Fruit fly (Drosophila melanogaster) whole organism, embryonic: ENCODE results near the gene CG5080.

Experiments used
- CG10274 ChIP-seq: fragments of 200-800 bp; sonication (Bioruptor generic); optimal IDR thresholded peaks from 3 replicates; lab custom pipeline; 2017; ENCODE audit warnings: missing biosample characterization, mild to moderate bottlenecking, missing genetic modification characterization
- CG10462 ChIP-seq: fragments of 200-800 bp; sonication (Bioruptor generic); optimal IDR thresholded peaks from 2 replicates; lab custom pipeline; 2016; ENCODE audit warnings: missing biosample characterization, missing genetic modification characterization
- CG12769 ChIP-seq: fragments of 200-800 bp; sonication (Bioruptor generic); optimal IDR thresholded peaks from 2 replicates; lab custom pipeline; 2019; ENCODE audit warnings: missing biosample characterization, mild to moderate bottlenecking, missing genetic modification characterization, moderate library complexity
- CG13123 ChIP-seq: fragments of 200-800 bp; sonication (Bioruptor generic); optimal IDR thresholded peaks from 2 replicates; lab custom pipeline; 2016; ENCODE audit warnings: missing biosample characterization, missing genetic modification characterization
- CG13775 ChIP-seq: fragments of 200-800 bp; sonication (Bioruptor generic); optimal IDR thresholded peaks from 3 replicates; lab custom pipeline; 2017; ENCODE audit warnings: missing biosample characterization, mild to moderate bottlenecking, missing genetic modification characterization
- CG1832 ChIP-seq: fragments of 200-800 bp; sonication (Bioruptor generic); optimal IDR thresholded peaks from 2 replicates; lab custom pipeline; 2017; ENCODE audit warnings: missing biosample characterization, mild to moderate bottlenecking, missing genetic modification characterization, inconsistent platforms
- CG2199 ChIP-seq: fragments of 200-800 bp; sonication (Bioruptor generic); IDR thresholded peaks from 3 replicates; pipeline ENCODE4 v1.3.6; 2022; ENCODE audit warnings: missing biosample characterization, missing genetic modification characterization
- CG33213 ChIP-seq: fragments of 200-800 bp; sonication (Bioruptor generic); optimal IDR thresholded peaks from 3 replicates; lab custom pipeline; 2016; ENCODE audit warnings: missing biosample characterization, missing genetic modification characterization
- CG34224 ChIP-seq: fragments of 200-800 bp; sonication (Bioruptor generic); IDR thresholded peaks from 3 replicates; pipeline ENCODE4 v1.3.6; 2022; ENCODE audit warnings: missing biosample characterization, missing genetic modification characterization; ENCODE audit not compliant: partially characterized antibody
- CG3726 ChIP-seq: fragments of 200-800 bp; sonication (Bioruptor generic); IDR thresholded peaks from 3 replicates; pipeline ENCODE4, ENCODE4 v1.3.6; 2022; ENCODE audit warnings: missing biosample characterization, missing genetic modification characterization
- CG7271 ChIP-seq: fragments of 200-800 bp; sonication (Bioruptor generic); optimal IDR thresholded peaks from 2 replicates; lab custom pipeline; 2018; ENCODE audit warnings: missing biosample characterization, mild to moderate bottlenecking, missing genetic modification characterization, moderate library complexity
- CG7839 ChIP-seq: fragments of 200-800 bp; sonication (Bioruptor generic); optimal IDR thresholded peaks from 3 replicates; lab custom pipeline; 2018; ENCODE audit warnings: missing biosample characterization, mild to moderate bottlenecking, missing genetic modification characterization, moderate library complexity
- CG8765 ChIP-seq: fragments of 200-800 bp; sonication (Bioruptor generic); IDR thresholded peaks from 2 replicates; pipeline ENCODE4 v1.3.6; 2022; ENCODE audit warnings: missing biosample characterization, missing genetic modification characterization
- CG8924 ChIP-seq: fragments of 200-800 bp; optimal IDR thresholded peaks from 3 replicates; lab custom pipeline; 2019; ENCODE audit warnings: missing biosample characterization, mild to moderate bottlenecking, missing genetic modification characterization, moderate library complexity
- CG8944 ChIP-seq: fragments of 200-800 bp; sonication (Bioruptor generic); optimal IDR thresholded peaks from 3 replicates; lab custom pipeline; 2016; ENCODE audit warnings: missing biosample characterization, missing genetic modification characterization
- CG9215 ChIP-seq: fragments of 200-800 bp; sonication (Bioruptor generic); IDR thresholded peaks from 2 replicates; pipeline ENCODE4 v1.3.6; 2022; ENCODE audit warnings: missing biosample characterization, missing genetic modification characterization
- Chrac-16 ChIP-seq: fragments of 200-800 bp; sonication (Bioruptor generic); optimal IDR thresholded peaks from 3 replicates; lab custom pipeline; 2016; ENCODE audit warnings: missing biosample characterization, missing genetic modification characterization
- Dad ChIP-seq: fragments of 200-800 bp; sonication (Bioruptor generic); optimal IDR thresholded peaks from 3 replicates; lab custom pipeline; 2016; ENCODE audit warnings: missing biosample characterization, missing genetic modification characterization
- Drgx ChIP-seq: fragments of 200-800 bp; sonication (Bioruptor generic); IDR thresholded peaks from 2 replicates; pipeline ENCODE4 v1.3.6; 2022; ENCODE audit warnings: missing biosample characterization, missing genetic modification characterization
- E2f1 ChIP-seq: fragments of 200-800 bp; sonication (Bioruptor generic); IDR thresholded peaks from 2 replicates; pipeline ENCODE4 v1.3.6; 2022; ENCODE audit warnings: missing biosample characterization, missing genetic modification characterization
- Gsc ChIP-seq: fragments of 200-800 bp; sonication (Bioruptor generic); IDR thresholded peaks from 2 replicates; pipeline ENCODE4 v1.3.6; 2022; ENCODE audit warnings: missing biosample characterization, missing genetic modification characterization
- HmgD ChIP-seq: fragments of 200-800 bp; sonication (Bioruptor generic); optimal IDR thresholded peaks from 3 replicates; lab custom pipeline; 2016; ENCODE audit warnings: missing biosample characterization, missing genetic modification characterization
- NfI ChIP-seq: fragments of 200-800 bp; sonication (Bioruptor generic); optimal IDR thresholded peaks from 3 replicates; lab custom pipeline; 2018; ENCODE audit warnings: missing biosample characterization, mild to moderate bottlenecking, missing genetic modification characterization, moderate library complexity
- Rx ChIP-seq: fragments of 200-800 bp; sonication (Bioruptor generic); IDR thresholded peaks from 2 replicates; pipeline ENCODE4 v1.3.6; 2022; ENCODE audit warnings: missing biosample characterization, missing genetic modification characterization
- Sox100B ChIP-seq: fragments of 200-800 bp; sonication (Bioruptor generic); optimal IDR thresholded peaks from 3 replicates; lab custom pipeline; 2018; ENCODE audit warnings: missing biosample characterization, mild to moderate bottlenecking, missing genetic modification characterization
- YL-1 ChIP-seq: fragments of 200-800 bp; sonication (Bioruptor generic); optimal IDR thresholded peaks from 3 replicates; lab custom pipeline; 2017; ENCODE audit warnings: missing biosample characterization, mild to moderate bottlenecking, missing genetic modification characterization
- ara ChIP-seq: fragments of 200-800 bp; sonication (Bioruptor generic); IDR thresholded peaks from 2 replicates; pipeline ENCODE4 v1.3.6; 2022; ENCODE audit warnings: missing biosample characterization, missing genetic modification characterization
- ase ChIP-seq: fragments of 200-800 bp; sonication (Bioruptor generic); IDR thresholded peaks from 3 replicates; pipeline ENCODE4 v1.3.6; 2022; ENCODE audit warnings: missing biosample characterization, missing genetic modification characterization
- bbx ChIP-seq: fragments of 200-800 bp; sonication (Bioruptor generic); IDR thresholded peaks from 2 replicates; pipeline ENCODE4 v1.3.6; 2022; ENCODE audit warnings: missing biosample characterization, missing genetic modification characterization; ENCODE audit not compliant: partially characterized antibody
- caup ChIP-seq: fragments of 200-800 bp; sonication (Bioruptor generic); optimal IDR thresholded peaks from 3 replicates; lab custom pipeline; 2017; ENCODE audit warnings: missing biosample characterization, mild to moderate bottlenecking, missing genetic modification characterization, moderate library complexity; ENCODE audit not compliant: severe bottlenecking
- chinmo ChIP-seq: fragments of 200-800 bp; sonication (Bioruptor generic); IDR thresholded peaks from 4 replicates; pipeline ENCODE4 v1.3.6; 2022; ENCODE audit warnings: missing biosample characterization, missing genetic modification characterization; ENCODE audit not compliant: partially characterized antibody
- corto ChIP-seq: fragments of 200-800 bp; sonication (Bioruptor generic); optimal IDR thresholded peaks from 2 replicates; lab custom pipeline; 2016; ENCODE audit warnings: missing biosample characterization, mild to moderate bottlenecking, missing genetic modification characterization, moderate library complexity
- fd3F ChIP-seq: fragments of 200-800 bp; sonication (Bioruptor generic); optimal IDR thresholded peaks from 2 replicates; lab custom pipeline; 2018; ENCODE audit warnings: missing biosample characterization, mild to moderate bottlenecking, missing genetic modification characterization, moderate library complexity
- fd96Cb ChIP-seq: fragments of 200-800 bp; sonication (Bioruptor generic); optimal IDR thresholded peaks from 2 replicates; lab custom pipeline; 2018; ENCODE audit warnings: missing biosample characterization, mild to moderate bottlenecking, missing genetic modification characterization, moderate library complexity
- gfzf ChIP-seq: fragments of 200-800 bp; sonication (Bioruptor generic); optimal IDR thresholded peaks from 2 replicates; lab custom pipeline; 2016; ENCODE audit warnings: missing biosample characterization, mild to moderate bottlenecking, missing genetic modification characterization, moderate library complexity
- gt ChIP-seq: fragments of 200-800 bp; sonication (Bioruptor generic); IDR thresholded peaks from 2 replicates; pipeline ENCODE4 v1.3.6; 2022; ENCODE audit warnings: missing biosample characterization, missing genetic modification characterization
- jigr1 ChIP-seq: fragments of 200-800 bp; sonication (Bioruptor generic); IDR thresholded peaks from 3 replicates; pipeline ENCODE4 v1.3.6; 2022; ENCODE audit warnings: missing biosample characterization, missing genetic modification characterization
- kah ChIP-seq: fragments of 200-800 bp; sonication (Bioruptor generic); optimal IDR thresholded peaks from 2 replicates; lab custom pipeline; 2018; ENCODE audit warnings: missing biosample characterization, mild to moderate bottlenecking, missing genetic modification characterization
- knrl ChIP-seq: fragments of 200-800 bp; sonication (Bioruptor generic); IDR thresholded peaks from 3 replicates; pipeline ENCODE4 v1.3.6; 2022; ENCODE audit warnings: missing biosample characterization, missing genetic modification characterization; ENCODE audit not compliant: partially characterized antibody
- lola ChIP-seq, 3 experiments: fragments of >200 bp in 2 of 3; fragments of 200-800 bp in 1 of 3; sonication (Bioruptor generic) in 1 of 3; optimal IDR thresholded peaks; 2 replicates each; lab custom pipeline; 2017 to 2019; ENCODE audit warnings: missing biosample characterization in 3 of 3, missing genetic modification characterization in 3 of 3, mild to moderate bottlenecking in 1 of 3, moderate library complexity in 1 of 3
- odd ChIP-seq: fragments of 200-800 bp; sonication (Bioruptor generic); optimal IDR thresholded peaks from 2 replicates; lab custom pipeline; 2017; ENCODE audit warnings: missing biosample characterization, mild to moderate bottlenecking, missing genetic modification characterization
- pb ChIP-seq: fragments of 200-800 bp; sonication (Bioruptor generic); optimal IDR thresholded peaks from 3 replicates; lab custom pipeline; 2016; ENCODE audit warnings: missing biosample characterization, missing genetic modification characterization
- peb ChIP-seq: fragments of 200-800 bp; sonication (Bioruptor generic); IDR thresholded peaks from 2 replicates; pipeline ENCODE4 v1.3.6; 2022; ENCODE audit warnings: missing biosample characterization, missing genetic modification characterization
- prd ChIP-seq, 3 experiments: fragments of >200 bp in 2 of 3; fragments of 200-800 bp in 1 of 3; sonication (Bioruptor generic) in 1 of 3; optimal IDR thresholded peaks in 2 of 3; IDR thresholded peaks in 1 of 3; 2 replicates in 2 of 3; 3 replicates in 1 of 3; pipeline versions ENCODE4 v1.3.6 to Lab custom; 2017 to 2022; ENCODE audit warnings: missing biosample characterization in 1 of 3, missing genetic modification characterization in 1 of 3
- pros ChIP-seq: fragments of 200-800 bp; sonication (Bioruptor generic); optimal IDR thresholded peaks from 3 replicates; lab custom pipeline; 2019; ENCODE audit warnings: missing biosample characterization, mild to moderate bottlenecking, missing genetic modification characterization, moderate library complexity
- ro ChIP-seq: fragments of 200-800 bp; sonication (Bioruptor generic); IDR thresholded peaks from 2 replicates; pipeline ENCODE4 v1.3.6; 2022; ENCODE audit warnings: missing biosample characterization, missing genetic modification characterization
- salm ChIP-seq: fragments of 200-800 bp; sonication (Bioruptor generic); optimal IDR thresholded peaks from 2 replicates; lab custom pipeline; 2018; ENCODE audit warnings: missing biosample characterization, mild to moderate bottlenecking, missing genetic modification characterization
- wdn ChIP-seq: fragments of 200-800 bp; sonication (Bioruptor generic); IDR thresholded peaks from 2 replicates; pipeline ENCODE4 v1.3.6; 2022; ENCODE audit warnings: missing biosample characterization, missing genetic modification characterization

The CG5080 gene

dm6 chr2L:1172704-1173107, 9.0 kb upstream of the CG5080 start, which contains the start of the genes Charon and CG4887 (continued):
- TF ChIP-seq ase (GFP tag; lab: Robert Waterston, UW) (peak; percentile 74), Rx (GFP tag; lab: Robert Waterston, UW) (peak; percentile 61), kah (GFP tag; lab: Kevin White, UChicago) (peak; percentile 54), corto (no peak), bbx (GFP tag; lab: Robert Waterston, UW) (peak; percentile 28; the same call in 1 of the 2 replicates), CG33213 (GFP tag; lab: Kevin White, UChicago) (peak; percentile 78), odd (GFP tag; lab: Kevin White, UChicago) (no peak), CG8924 (no peak), CG7271 (tag; lab: Kevin White, UChicago) (peak; percentile 35), pb (GFP tag; lab: Kevin White, UChicago) (peak; percentile 55)
- TF ChIP-seq, all 482 proteins: peak for 337

- TF ChIP-seq Gsc, result no peak
- no peak for TF ChIP-seq salm (tag; lab: Kevin White, UChicago)
- TF ChIP-seq chinmo (GFP tag; lab: Robert Waterston, UW), result peak; percentile 75; the same call in 2 of the 4 replicates
- no peak for TF ChIP-seq CG10274 (GFP tag; lab: Kevin White, UChicago)
- peak; percentile 60 for TF ChIP-seq Dad (GFP tag; lab: Kevin White, UChicago)
- TF ChIP-seq ro (GFP tag; lab: Robert Waterston, UW), result no peak
- TF ChIP-seq Sox100B (GFP tag; lab: Kevin White, UChicago), result no peak
- TF ChIP-seq wdn (GFP tag; lab: Robert Waterston, UW), result no peak
- TF ChIP-seq lola (GFP tag; optimal IDR thresholded peaks at IDR 0.05; lab: Kevin White, UChicago), result peak in 1 of 3 experiments; percentile 67
- no peak for TF ChIP-seq prd (optimal IDR thresholded peaks at IDR 0.05; lab: Kevin White, UChicago)
- TF ChIP-seq prd (GFP tag; IDR thresholded peaks at IDR 0.05; lab: Robert Waterston, UW), result peak; percentile 74; the same call in 2 of the 3 replicates
- no peak for TF ChIP-seq gt (GFP tag; lab: Robert Waterston, UW)
- TF ChIP-seq knrl (GFP tag; lab: Robert Waterston, UW), result peak; percentile 95
- TF ChIP-seq CG12769, result no peak
- TF ChIP-seq Chrac-16 (GFP tag; lab: Kevin White, UChicago), result peak; percentile 64
- no peak for TF ChIP-seq CG3726 (GFP tag; lab: Robert Waterston, UW)
- TF ChIP-seq HmgD, result no peak
- no peak for TF ChIP-seq ara
- no peak for TF ChIP-seq CG2199 (GFP tag; lab: Robert Waterston, UW)
- no peak for TF ChIP-seq peb (GFP tag; lab: Robert Waterston, UW)
- TF ChIP-seq CG9215 (GFP tag; lab: Robert Waterston, UW), result peak; percentile 78
- peak; percentile 75 for TF ChIP-seq NfI
- TF ChIP-seq caup (GFP tag; lab: Kevin White, UChicago), result peak; percentile 14
- no peak for TF ChIP-seq CG8765
- TF ChIP-seq CG13123 (GFP tag; lab: Kevin White, UChicago), result peak; percentile 47
- no peak for TF ChIP-seq pros
- no peak for TF ChIP-seq Drgx (GFP tag; lab: Robert Waterston, UW)
- TF ChIP-seq CG10462 (GFP tag; lab: Kevin White, UChicago), result peak; percentile 38
- TF ChIP-seq E2f1 (GFP tag; lab: Robert Waterston, UW), result no peak
- peak; percentile 32 for TF ChIP-seq fd96Cb
- TF ChIP-seq CG1832 (GFP tag; lab: Kevin White, UChicago), result no peak
- TF ChIP-seq gfzf, result peak; percentile 21
- peak; percentile 42 for TF ChIP-seq CG8944 (GFP tag; lab: Kevin White, UChicago)
- no peak for TF ChIP-seq CG7839 (tag; lab: Kevin White, UChicago)
- TF ChIP-seq CG34224, result peak; percentile 89
- TF ChIP-seq CG13775, result peak; percentile 80
- no peak for TF ChIP-seq jigr1
- TF ChIP-seq fd3F (GFP tag; lab: Kevin White, UChicago), result peak; percentile 57
- peak; percentile 74 for TF ChIP-seq YL-1 (GFP tag; lab: Kevin White, UChicago)
These were observed 6.3 kb upstream of the CG5080 start, which contains the start of the genes CG31922 and Plap for dm6 chr2L:1169867-1170415. Gene CG31922, plus strand, starts transcription at chr2L:1170181. Gene Plap, minus strand, starts transcription at chr2L:1170365.
